Worm (Caenorhabditis elegans) whole organism, late embryonic: ENCODE results near the gene K02C4.3.

Source experiments
- K02D7.2 ChIP-seq: sonication (generic microtip); optimal IDR thresholded peaks from 2 replicates; lab custom pipeline; 2017; ENCODE audit warnings: mild to moderate bottlenecking, missing genetic modification characterization, missing compliant biosample characterization
- ceh-22 ChIP-seq: sonication (generic microtip); optimal IDR thresholded peaks from 2 replicates; lab custom pipeline; 2017; ENCODE audit warnings: missing biosample characterization, missing genetic modification characterization
- ceh-6 ChIP-seq: fragments of 200-800 bp; sonication (Bioruptor generic); optimal IDR thresholded peaks from 2 replicates; lab custom pipeline; 2018; ENCODE audit warnings: mild to moderate bottlenecking, missing genetic modification characterization, missing compliant biosample characterization
- fax-1 ChIP-seq: sonication (generic microtip); optimal IDR thresholded peaks from 2 replicates; lab custom pipeline; 2016; ENCODE audit warnings: missing genotype, missing genetic modification characterization, missing compliant biosample characterization
- pax-1 ChIP-seq: fragments of 150-350 bp; optimal IDR thresholded peaks from 2 replicates; lab custom pipeline; 2014; ENCODE audit warnings: missing biosample characterization, missing genetic modification characterization
- sdc-2 ChIP-seq: sonication (generic microtip); optimal IDR thresholded peaks from 2 replicates; lab custom pipeline; 2016; ENCODE audit warnings: missing genotype, missing genetic modification characterization, missing compliant biosample characterization
- unc-42 ChIP-seq: sonication (generic microtip); optimal IDR thresholded peaks from 2 replicates; lab custom pipeline; 2016; ENCODE audit warnings: missing genotype, missing genetic modification characterization, missing compliant biosample characterization
- unc-55 ChIP-seq: sonication (generic microtip); optimal IDR thresholded peaks from 2 replicates; lab custom pipeline; 2017; ENCODE audit warnings: missing biosample characterization, missing genetic modification reagents, missing genetic modification characterization
- unc-86 ChIP-seq: sonication (generic microtip); optimal IDR thresholded peaks from 2 replicates; lab custom pipeline; 2016; ENCODE audit warnings: missing genetic modification characterization, missing compliant biosample characterization

- TF ChIP-seq sdc-2 (tag; lab: Kevin White, UChicago) (no peak), ceh-22 (tag; lab: Kevin White, UChicago) (no peak), K02D7.2 (tag; lab: Kevin White, UChicago) (no peak), ceh-6 (GFP tag; lab: Kevin White, UChicago) (no peak), pax-1 (tag; lab: Kevin White, UChicago) (no peak), fax-1 (no peak), unc-42 (no peak), unc-55 (GFP tag; lab: Kevin White, UChicago) (no peak), unc-86 (tag; lab: Kevin White, UChicago) (no peak)
Measured at ce11 chrII:8042289-8042688, 44.4 kb downstream of the K02C4.3 start, which contains the start of gene T05H10.1.
